Worm (Caenorhabditis elegans) whole organism, dauer: Measurements from ENCODE around the gene C46A5.4.

ENCODE experiments used
- unc-62 ChIP-seq: sonication (generic microtip); optimal IDR thresholded peaks from 2 replicates; lab custom pipeline; 2017; ENCODE audit warnings: missing biosample characterization, missing genetic modification reagents, missing genetic modification characterization

Gene C46A5.4

DNA sequence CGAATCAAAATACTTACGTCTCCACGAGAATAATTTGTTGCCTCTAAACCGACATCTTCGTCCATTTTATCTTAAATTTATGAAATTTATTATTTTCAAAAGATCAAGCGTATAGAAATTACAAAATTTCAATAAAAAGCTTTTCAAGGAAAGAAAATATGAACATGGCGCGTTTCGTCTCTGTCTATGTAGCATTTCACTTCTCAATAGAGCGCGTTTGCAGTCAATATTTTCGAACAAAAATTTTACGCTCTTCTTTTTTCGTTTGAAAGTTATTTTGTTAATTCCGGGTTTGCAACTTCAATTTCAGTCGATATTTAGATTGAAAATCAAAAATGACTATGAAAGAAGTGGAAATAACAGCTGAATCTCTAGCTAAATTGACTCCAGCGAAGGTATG, 17.1 kb upstream of the C46A5.4 start, which contains the start of the genes hcf-1 and swd-2.2:
Gene hcf-1, minus strand, starts transcription at position 70 of the 400 bp plus-strand sequence.
Gene swd-2.2, plus strand, starts transcription at position 206 of the 400 bp plus-strand sequence.
- TF ChIP-seq unc-62 (GFP tag; lab: Kevin White, UChicago): no peak

DNA sequence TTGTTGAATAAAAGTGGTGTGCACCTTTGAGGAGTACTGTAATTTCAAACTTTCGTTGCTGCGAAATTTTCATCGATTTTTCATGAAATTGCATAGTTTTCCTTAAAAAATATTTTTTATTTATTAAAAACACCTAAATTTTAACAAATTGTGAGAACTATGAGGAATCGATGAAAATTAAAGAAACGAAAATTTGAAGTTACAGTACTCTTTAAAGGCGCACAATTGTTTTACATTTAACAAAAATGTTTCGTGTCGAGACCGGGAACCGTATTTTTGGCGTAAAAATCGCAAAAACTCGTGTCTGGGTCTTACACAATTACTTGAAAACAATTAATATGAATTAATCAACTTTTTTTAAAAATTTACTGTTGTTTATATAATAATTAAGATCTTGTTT, 13.0 kb upstream of the C46A5.4 start, which contains the start of gene rdl-1:
Gene rdl-1, minus strand, starts transcription at position 101 of the 400 bp plus-strand sequence.
- no peak for TF ChIP-seq unc-62 (GFP tag; lab: Kevin White, UChicago)

DNA sequence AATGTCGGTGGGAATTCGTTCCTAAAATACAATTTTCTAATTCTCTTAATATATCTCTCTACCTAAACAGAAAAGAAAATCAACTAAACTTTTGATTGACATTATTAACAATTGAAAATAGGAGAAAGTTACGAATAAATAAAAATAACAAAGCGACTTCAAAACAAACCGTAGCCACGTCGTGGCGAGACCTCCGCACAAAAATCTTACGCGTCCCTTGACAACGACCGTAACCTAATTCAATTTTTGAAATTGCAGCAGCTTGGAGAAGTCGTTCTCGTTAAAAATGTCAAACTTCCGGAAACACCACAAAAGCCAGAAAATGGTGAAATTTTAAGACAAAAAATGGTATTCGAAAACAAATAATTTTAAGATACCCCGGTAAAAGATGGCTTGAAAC, 7.2 kb upstream of the C46A5.4 start:
- no peak for TF ChIP-seq unc-62 (GFP tag; lab: Kevin White, UChicago)

DNA sequence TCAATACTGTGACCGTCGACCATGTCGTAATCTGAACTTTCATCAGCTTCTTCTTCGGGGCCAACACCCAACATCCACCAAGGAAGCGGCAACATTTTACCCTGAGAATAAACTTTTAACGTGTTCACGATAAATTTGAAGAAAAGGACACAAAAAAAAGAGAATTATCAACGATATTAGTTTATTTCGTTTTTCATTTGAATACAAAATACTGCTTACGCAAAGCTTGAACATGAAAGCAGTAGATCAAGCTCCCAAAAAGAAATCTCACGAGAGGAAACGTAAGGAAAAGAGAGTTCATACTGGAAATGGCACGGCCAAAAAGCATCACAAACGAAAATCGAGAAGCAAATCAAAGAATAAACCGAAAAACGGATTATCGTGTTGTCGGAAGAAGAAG, 6.6 kb upstream of the C46A5.4 start, which contains the start of the genes C46A5.6 and C46A5.1:
Gene C46A5.6, minus strand, starts transcription at position 101 of the 400 bp plus-strand sequence.
Gene C46A5.1, plus strand, starts transcription at position 184 of the 400 bp plus-strand sequence.
- no peak for TF ChIP-seq unc-62 (GFP tag; lab: Kevin White, UChicago)

DNA sequence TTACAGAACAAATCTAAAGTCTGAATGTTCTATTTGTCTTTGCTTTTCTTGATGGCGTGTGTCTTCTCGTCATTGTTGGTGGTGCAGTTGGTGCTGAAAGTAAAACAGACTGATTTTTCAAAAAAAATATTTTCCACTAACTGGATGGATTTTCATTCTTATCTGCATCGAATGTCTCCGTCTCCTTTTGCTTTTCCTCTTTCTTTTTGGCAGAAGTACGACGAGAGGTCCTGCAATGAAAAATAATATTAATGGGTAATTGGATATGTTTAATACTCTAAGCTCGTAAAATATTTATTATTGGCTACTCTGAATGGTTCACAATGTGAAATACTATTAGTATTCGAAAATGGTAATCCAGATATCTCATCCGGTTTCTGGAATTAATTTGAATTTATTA, 3.0 kb upstream of the C46A5.4 start, which contains the start of gene del-7:
Gene del-7, plus strand, starts transcription at position 301 of the 400 bp plus-strand sequence.
- TF ChIP-seq unc-62 (GFP tag; lab: Kevin White, UChicago): no peak

DNA sequence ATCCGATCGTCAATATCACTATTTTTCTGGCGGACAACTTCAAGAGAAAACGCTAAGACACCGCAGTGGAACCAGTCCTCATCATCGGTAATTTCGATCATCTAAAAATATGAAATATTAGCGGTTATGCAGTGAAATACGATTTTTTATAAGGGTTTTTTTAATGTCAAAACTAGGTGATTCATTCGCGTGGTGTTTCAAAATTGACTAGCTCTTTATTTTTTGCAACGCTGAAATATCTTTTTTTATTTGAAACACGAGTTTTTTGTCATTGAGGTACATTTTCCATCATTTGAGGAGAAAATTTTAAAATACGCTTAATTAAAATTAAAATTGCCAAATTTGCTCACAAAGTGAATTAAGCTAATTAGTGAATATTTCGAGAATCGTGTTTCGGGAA, 2.4 kb upstream of the C46A5.4 start, which contains the start of gene dsb-3:
Gene dsb-3, minus strand, starts transcription at position 101 of the 400 bp plus-strand sequence.
- no peak for TF ChIP-seq unc-62 (GFP tag; lab: Kevin White, UChicago)

DNA sequence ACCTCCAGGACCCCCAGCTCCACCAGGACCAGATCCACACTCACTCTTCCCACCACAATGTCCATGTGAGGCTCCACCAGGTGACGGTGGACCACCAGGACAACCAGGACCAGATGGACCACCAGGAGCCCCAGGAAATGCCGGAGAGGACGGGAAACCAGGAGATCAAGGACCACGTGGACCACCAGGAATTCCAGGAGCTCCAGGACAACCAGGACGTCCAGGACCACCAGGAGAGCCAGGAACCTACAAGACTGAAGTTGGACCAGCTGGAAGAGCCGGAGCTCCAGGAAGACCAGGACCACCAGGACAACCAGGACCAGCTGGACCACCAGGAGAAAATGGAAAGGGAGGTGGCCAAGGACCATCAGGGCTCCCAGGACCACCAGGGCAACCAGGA, 3.0 kb downstream of the C46A5.4 start:
- no peak for TF ChIP-seq unc-62 (GFP tag; lab: Kevin White, UChicago)

DNA sequence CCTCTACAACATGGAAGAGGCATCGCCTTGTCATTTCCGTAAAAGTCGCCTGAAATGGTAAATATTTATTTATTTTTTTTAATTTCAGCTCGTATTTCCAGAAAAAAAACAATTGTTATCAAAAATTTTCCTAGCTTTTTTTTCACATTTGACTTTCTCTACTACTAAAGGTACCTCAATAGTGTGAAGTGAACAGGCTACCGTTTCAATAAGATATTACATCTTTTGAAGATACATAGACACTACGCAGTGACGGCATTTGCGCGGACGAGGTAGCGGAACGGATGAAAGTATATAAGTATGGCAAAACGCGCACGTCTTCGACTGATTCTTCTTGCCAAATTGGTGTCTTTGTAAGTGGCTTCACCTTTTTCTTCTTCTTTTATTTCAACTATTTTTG, 4.0 kb downstream of the C46A5.4 start, which contains the start of gene col-14:
Gene col-14, plus strand, starts transcription at position 301 of the 400 bp plus-strand sequence.
- TF ChIP-seq unc-62 (GFP tag; lab: Kevin White, UChicago): no peak

DNA sequence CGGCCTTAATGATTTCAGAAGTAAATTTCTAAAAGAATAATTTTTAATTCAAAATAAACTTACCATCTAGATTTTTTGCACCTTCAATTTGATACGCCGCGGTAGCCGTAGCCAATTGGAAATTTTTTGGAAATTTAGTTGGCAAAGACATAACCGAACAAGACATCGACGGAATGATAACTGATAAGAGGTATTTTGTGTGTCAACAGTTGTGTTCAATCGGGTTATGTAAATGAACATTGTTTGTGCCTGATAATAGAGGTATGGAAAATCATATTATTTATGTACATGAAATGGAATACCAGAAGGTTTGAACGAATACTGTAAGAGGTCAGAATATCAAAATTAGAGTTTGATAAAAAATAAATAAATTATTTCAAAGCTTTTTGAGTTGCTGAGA, 9.3 kb downstream of the C46A5.4 start, which contains the start of gene klo-1:
Gene klo-1, minus strand, starts transcription at position 388 of the 400 bp plus-strand sequence.
- TF ChIP-seq unc-62 (GFP tag; lab: Kevin White, UChicago): no peak

DNA sequence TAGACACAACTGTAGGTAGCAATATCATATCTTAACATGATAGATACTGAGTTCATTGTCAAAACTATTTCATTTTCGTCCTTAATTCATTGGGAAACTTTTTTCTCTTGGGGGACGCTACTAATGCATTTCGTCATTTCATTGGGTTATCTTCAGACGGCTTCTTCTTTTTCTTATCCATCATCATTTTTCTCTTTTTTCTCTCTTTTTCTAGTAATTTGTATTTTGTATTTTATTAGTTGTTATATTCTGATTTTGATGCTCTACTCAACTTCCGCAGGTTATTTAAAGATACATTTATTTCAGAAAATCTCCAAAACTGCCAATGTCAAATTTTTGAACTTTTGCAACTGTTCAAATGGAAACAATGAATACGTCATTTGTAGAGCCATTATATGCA, 13.6 kb downstream of the C46A5.4 start, which contains the start of gene npr-35:
Gene npr-35, plus strand, starts transcription at position 301 of the 400 bp plus-strand sequence.
- no peak for TF ChIP-seq unc-62 (GFP tag; lab: Kevin White, UChicago)

DNA sequence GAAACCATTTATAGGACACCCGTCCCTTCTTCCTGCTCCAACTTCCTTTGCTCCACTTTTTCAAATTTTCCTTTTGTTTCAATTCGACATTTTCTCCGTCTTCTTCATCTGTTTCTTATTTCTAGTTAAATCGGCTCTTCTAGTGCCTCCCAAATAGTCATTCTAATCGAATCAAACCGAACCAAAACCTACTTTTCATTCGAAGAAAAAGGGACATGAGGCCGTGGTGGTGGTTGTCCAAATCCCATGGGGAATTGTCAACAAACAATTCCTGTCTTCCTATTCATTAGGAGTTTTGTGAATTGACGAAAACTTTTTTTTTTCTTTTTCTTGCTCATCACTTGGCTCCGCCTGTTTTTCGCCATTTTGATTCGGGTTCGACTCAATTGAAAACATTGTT, 20.5 kb downstream of the C46A5.4 start:
- TF ChIP-seq unc-62 (GFP tag; lab: Kevin White, UChicago): no peak

DNA sequence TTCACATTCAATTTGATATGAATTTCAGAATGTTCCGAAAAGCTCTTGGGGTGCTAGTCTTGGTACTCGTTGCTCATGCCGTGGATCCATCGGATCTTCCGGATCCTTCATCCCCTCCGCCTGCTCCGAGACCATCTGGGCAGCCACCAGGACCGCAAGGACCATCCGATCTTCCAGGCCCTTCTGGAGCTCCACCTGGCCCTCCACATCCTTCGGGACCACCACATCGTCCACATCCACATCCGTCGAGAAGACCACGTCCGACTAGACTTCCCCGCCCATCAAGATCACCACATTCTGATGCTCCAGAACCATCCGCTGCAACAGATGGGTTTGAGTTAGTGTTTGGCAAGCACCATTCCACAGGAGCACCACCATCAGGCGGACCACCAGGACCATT, 22.5 kb downstream of the C46A5.4 start, which contains the start of gene clx-1:
Gene clx-1, plus strand, starts transcription at position 30 of the 400 bp plus-strand sequence.
- no peak for TF ChIP-seq unc-62 (GFP tag; lab: Kevin White, UChicago)

DNA sequence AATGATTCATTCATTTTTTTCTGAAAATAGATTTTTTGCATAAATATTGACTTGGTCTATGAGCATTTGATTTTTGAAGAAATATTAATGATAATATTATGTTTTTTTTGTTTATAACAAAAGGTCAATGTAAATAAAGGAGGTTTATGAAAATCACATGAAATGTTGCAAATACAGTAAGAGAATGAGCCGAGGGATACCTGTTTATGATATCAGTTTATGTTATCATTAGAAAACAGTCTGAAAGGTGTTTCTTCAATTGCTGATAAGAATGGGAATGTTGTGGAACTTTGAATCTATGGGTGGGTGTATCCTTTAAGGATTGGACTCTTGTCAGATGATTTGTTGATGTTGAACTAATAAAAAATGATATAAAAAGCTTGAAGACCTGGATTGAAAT, 23.0 kb downstream of the C46A5.4 start:
- TF ChIP-seq unc-62 (GFP tag; lab: Kevin White, UChicago): no peak

DNA sequence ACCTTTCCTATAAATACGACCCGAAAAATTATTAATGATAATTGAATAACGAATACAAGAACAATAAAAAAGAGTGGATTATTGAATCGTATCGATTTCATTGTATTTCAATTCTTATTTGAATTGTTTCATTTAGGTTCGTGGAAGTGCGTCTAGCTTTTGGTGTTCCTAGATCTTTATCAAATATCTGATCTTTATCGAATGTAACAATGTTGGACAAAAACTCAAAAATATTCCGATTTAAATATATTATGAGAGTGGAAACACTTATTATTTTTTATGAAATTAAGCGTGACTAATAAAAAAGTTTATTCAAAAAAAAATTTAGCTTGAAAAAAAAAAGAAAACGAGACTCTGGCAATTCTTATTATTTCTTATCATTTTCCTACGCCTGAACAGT, 25.2 kb downstream of the C46A5.4 start, which contains the start of the genes C50F7.9 and C50F7.3:
Gene C50F7.9, minus strand, starts transcription at position 101 of the 400 bp plus-strand sequence.
Gene C50F7.3, plus strand, starts transcription at position 370 of the 400 bp plus-strand sequence.
- TF ChIP-seq unc-62 (GFP tag; lab: Kevin White, UChicago): no peak

DNA sequence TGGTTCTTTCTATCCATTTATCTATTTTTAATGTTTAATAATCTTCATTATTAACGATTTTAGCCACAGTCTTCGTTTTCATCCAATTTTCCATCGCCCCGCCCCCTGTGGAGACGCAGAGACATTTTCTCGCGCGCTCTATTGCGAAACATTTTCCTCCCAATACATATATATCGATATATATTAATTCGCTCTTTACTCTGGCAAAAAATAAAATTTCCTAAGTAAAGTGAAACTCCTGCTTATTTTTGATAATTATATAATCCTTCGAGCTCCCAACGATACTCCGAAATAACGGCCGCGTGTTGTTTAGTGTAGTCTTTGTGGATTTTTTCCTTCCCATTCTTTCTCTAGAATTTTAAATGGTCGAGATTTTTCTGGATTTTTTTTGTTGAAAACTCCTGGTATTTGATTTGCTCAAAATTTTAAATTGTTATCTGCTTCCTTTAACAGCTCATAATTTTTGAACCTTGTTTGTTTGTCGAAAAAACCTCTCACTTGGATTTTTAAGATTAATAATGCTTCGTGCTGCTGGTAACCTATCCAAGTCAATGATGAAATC, 28.7 kb downstream of the C46A5.4 start, which contains the start of gene sucg-1:
Gene sucg-1, plus strand, starts transcription at position 512 of the 562 bp plus-strand sequence.
- TF ChIP-seq unc-62 (GFP tag; lab: Kevin White, UChicago): no peak

DNA sequence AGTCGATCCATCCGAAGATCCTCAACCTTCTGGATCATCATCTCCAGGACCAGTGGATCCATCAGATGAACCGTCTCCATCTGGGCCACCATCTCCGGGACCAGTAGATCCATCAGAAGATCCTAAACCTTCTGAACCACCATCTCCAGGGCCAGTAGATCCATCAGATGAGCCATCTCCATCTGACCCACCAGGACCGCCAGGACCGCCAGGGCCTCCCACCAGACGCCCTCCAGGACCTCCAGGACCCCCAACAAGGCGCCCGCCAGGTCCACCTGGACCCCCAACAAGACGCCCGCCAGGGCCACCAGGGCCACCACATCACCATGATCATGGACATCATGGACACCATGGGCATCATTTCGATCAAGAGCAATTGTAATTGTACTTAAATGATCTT, 29.9 kb downstream of the C46A5.4 start:
- no peak for TF ChIP-seq unc-62 (GFP tag; lab: Kevin White, UChicago)
